Worm (Caenorhabditis elegans): Measurements from ENCODE around the gene C55C3.73.

The C55C3.73 gene

DNA sequence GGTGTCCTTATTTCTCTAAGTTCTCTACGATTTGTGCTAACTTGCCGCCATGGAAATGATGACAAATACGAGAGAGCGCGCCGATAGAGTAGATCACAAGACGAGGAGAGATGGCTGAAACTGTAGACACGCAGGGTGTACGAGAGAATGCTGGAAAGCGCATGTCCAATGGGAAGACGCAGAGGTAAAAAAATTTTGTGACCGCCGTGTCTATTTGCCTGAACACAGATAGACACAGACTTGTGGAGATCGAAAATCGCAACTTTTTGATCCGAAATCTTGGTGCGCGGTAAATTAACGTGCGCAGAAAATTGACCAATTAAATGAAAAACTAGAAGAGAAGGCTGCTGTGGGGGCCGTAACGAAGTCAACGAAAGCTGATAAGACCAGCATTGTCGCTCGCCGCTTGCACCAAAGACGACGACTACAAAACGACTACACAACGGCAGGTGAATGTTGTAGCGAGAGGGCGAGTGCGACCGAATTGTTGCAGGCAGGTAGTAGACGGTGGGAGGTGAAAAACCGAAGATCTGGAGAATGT, 46.1 kb downstream of the C55C3.73 start (continued):
- TF ChIP-seq lin-26 (GFP tag; IDR thresholded peaks at IDR 0.05) (peak; percentile 44; the same call in 1 of the 2 replicates), lin-54 (GFP tag; optimal IDR thresholded peaks at IDR 0.05) (peak; percentile 48), T07F8.4 (tag; optimal IDR thresholded peaks at IDR 0.05) (no peak), die-1 (tag; optimal IDR thresholded peaks at IDR 0.05) (peak; percentile 59), mcd-1 (GFP tag; IDR thresholded peaks at IDR 0.05) (0 out of 2 replicates have a peak, but pooled peaks have one; percentile 5), efl-1 (GFP tag; optimal IDR thresholded peaks at IDR 0.05) (peak; percentile 78), B0035.1 (tag; optimal IDR thresholded peaks at IDR 0.05) (no peak), ZK185.1 (tag; optimal IDR thresholded peaks at IDR 0.05; ENCODE audit: poor library complexity, severe bottlenecking) (peak; percentile 57), nfyb-1 (GFP tag; IDR thresholded peaks at IDR 0.05) (peak; percentile 58; the same call in 1 of the 2 replicates), ceh-27 (GFP tag; optimal IDR thresholded peaks at IDR 0.05) (peak; percentile 9), egl-44 (GFP tag; IDR thresholded peaks at IDR 0.05) (no peak), madf-10 (tag; optimal IDR thresholded peaks at IDR 0.05) (peak; percentile 51), tbp1 (GFP tag; optimal IDR thresholded peaks at IDR 0.05) (peak; percentile 28), hlh-26 (GFP tag; conservative IDR thresholded peaks at IDR 0.05) (no peak), Y95B8A.8 (GFP tag; IDR thresholded peaks at IDR 0.05) (no peak), dox-1 (GFP tag; IDR thresholded peaks at IDR 0.05) (peak; percentile 66), ztf-26 (tag; optimal IDR thresholded peaks at IDR 0.05) (peak; percentile 57), ceh-79 (tag; optimal IDR thresholded peaks at IDR 0.05) (no peak), B0336.3 (GFP tag; IDR thresholded peaks at IDR 0.05) (peak; percentile 68)

DNA sequence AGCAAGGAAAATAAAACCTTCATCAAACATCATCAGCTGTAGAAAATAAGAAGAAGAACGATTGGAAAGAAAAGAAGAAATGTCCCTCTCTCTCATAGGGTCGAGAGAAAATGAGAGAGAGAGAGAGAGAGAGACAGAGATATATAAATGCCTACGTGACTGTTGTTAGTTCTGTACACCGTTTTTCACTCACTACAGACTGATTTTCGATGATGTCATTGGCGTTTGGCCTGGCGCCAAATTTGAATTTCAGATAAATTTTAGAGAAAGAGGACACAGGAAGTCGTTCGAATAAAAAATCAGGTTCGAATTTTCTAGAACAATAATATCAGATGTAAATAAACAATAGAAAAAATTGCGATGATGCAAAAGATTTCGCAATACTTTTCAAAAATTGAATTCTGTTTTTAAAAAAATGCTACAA, 47.3 kb downstream of the C55C3.73 start:
- TF ChIP-seq egl-18 (GFP tag; IDR thresholded peaks at IDR 0.05) (no peak), ceh-27 (GFP tag; optimal IDR thresholded peaks at IDR 0.05) (no peak), lin-54 (GFP tag; optimal IDR thresholded peaks at IDR 0.05) (peak; percentile 71), pbrm-1 (GFP tag; IDR thresholded peaks at IDR 0.05) (no peak), ekl-4 (GFP tag; IDR thresholded peaks at IDR 0.05) (no peak), F49E8.2 (tag; optimal IDR thresholded peaks at IDR 0.05; ENCODE audit: insufficient read depth) (no peak), F39B2.1 (GFP tag; IDR thresholded peaks at IDR 0.05) (no peak), bed-2 (GFP tag; IDR thresholded peaks at IDR 0.05) (no peak), cebp-1 (GFP tag; IDR thresholded peaks at IDR 0.05) (peak; percentile 85), cebp-1 (tag; optimal IDR thresholded peaks at IDR 0.05) (peak; percentile 94), egrh-3 (GFP tag; IDR thresholded peaks at IDR 0.05) (no peak), B0035.1 (tag; optimal IDR thresholded peaks at IDR 0.05) (no peak), ztf-26 (tag; optimal IDR thresholded peaks at IDR 0.05) (peak; percentile 68), nhr-90 (tag; optimal IDR thresholded peaks at IDR 0.05) (peak; percentile 23), Y53G8AR.9 (GFP tag; conservative IDR thresholded peaks at IDR 0.05) (no peak), Y67H2A.10 (GFP tag; conservative IDR thresholded peaks at IDR 0.05) (no peak), ccch-3 (GFP tag; optimal IDR thresholded peaks at IDR 0.05) (no peak), F57A8.1 (GFP tag; optimal IDR thresholded peaks at IDR 0.05) (no peak), athp-1 (tag; optimal IDR thresholded peaks at IDR 0.05) (no peak), ceh-40 (GFP tag; IDR thresholded peaks at IDR 0.05) (no peak), attf-5 (GFP tag; optimal IDR thresholded peaks at IDR 0.05) (peak; percentile 41), lin-40 (tag; optimal IDR thresholded peaks at IDR 0.05) (peak; percentile 66), dox-1 (GFP tag; IDR thresholded peaks at IDR 0.05) (0 out of 2 replicates have a peak, but pooled peaks have one; percentile 19), nfyb-1 (GFP tag; IDR thresholded peaks at IDR 0.05) (peak; percentile 59; the same call in 1 of the 2 replicates), F52B5.7 (tag; optimal IDR thresholded peaks at IDR 0.05) (no peak), dpl-1 (GFP tag; optimal IDR thresholded peaks at IDR 0.05) (no peak), F22D6.2 (tag; optimal IDR thresholded peaks at IDR 0.05) (no peak), let-526 (GFP tag; IDR thresholded peaks at IDR 0.05) (no peak), lin-26 (GFP tag; IDR thresholded peaks at IDR 0.05) (0 out of 2 replicates have a peak, but pooled peaks have one; percentile 53), ama-1 (optimal IDR thresholded peaks at IDR 0.05) (peak; percentile 60), ama-1 (GFP tag; optimal IDR thresholded peaks at IDR 0.05) (no peak), somi-1 (GFP tag; optimal IDR thresholded peaks at IDR 0.05) (peak; percentile 43), snpc-3.4 (tag; optimal IDR thresholded peaks at IDR 0.05) (no peak), ets-4 (GFP tag; optimal IDR thresholded peaks at IDR 0.05) (no peak), madf-6 (GFP tag; IDR thresholded peaks at IDR 0.05) (no peak)
